In the genomic region with DNA sequence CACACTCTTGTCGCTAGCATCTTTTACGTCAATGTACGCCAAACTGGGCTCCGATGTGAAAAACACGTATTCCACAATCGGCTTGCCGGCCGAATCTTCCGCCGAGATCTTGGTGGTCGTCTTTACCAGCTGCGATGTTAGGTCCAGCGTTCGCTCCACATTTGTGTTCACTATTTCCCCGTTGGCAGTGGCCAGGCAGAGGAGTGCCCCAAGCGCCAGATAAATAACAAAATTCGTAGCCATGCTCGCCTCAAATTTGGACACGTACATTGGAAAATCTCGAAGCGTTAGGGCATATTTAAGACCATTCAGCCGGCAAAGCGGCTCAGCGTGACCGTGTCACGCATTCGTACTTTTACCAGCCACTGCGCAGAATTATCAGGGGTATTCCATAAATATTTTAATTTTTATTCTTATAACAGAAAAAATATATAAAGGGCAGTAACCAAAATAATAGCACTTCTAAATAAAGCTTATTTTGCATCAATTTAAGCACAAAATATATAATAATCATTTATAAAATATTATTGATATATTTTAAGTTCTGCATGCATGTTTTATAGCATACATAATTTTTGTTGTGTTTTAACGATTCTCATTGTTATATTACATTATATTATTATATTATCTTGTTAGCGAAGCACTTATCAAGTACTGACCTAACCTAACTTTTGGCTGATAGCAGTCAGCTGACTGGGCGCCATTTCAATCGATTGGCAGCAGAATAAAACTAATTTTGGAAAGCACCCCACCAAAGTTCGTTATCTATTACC, we compare ENCODE assay signal across 6 fruit fly cellular contexts.
TF ChIP-seq lines count a peak whose summit lies in the region.

A gene (minus strand): TSS at position 294 of the 773 bp plus-strand sequence.
A gene (plus strand): TSS at position 705 of the 773 bp plus-strand sequence.

- peak; percentile 15 for TF ChIP-seq CTCF in whole organism, embryonic (GFP tag; optimal IDR thresholded peaks at IDR 0.05; lab: Kevin White, UChicago)

TF ChIP-seq in whole organism, 6 proteins besides CTCF, POLR2A, EP300 and RAD21:
- no peak for TF ChIP-seq Dll (optimal IDR thresholded peaks at IDR 0.05; lab: Kevin White, UChicago)
- no peak for TF ChIP-seq EcR (GFP tag; optimal IDR thresholded peaks at IDR 0.05; lab: Kevin White, UChicago)
- no peak for TF ChIP-seq psq (optimal IDR thresholded peaks at IDR 0.05; lab: Kevin White, UChicago)
- TF ChIP-seq pan (optimal IDR thresholded peaks at IDR 0.05; lab: Kevin White, UChicago): peak; percentile 21
- no peak for TF ChIP-seq usp (GFP tag; optimal IDR thresholded peaks at IDR 0.05; lab: Kevin White, UChicago)
- no peak for TF ChIP-seq CG8478 (optimal IDR thresholded peaks at IDR 0.05; lab: Kevin White, UChicago)

TF ChIP-seq in whole organism, adult, 20 proteins besides CTCF, POLR2A, EP300 and RAD21 (continues in another document):
- TF ChIP-seq bab1 (GFP tag; optimal IDR thresholded peaks at IDR 0.05; lab: Kevin White, UChicago) (peak; percentile 38), cnc (optimal IDR thresholded peaks at IDR 0.05; lab: Kevin White, UChicago) (no peak), tj (GFP tag; optimal IDR thresholded peaks at IDR 0.05; lab: Kevin White, UChicago) (peak; percentile 40), ovo (GFP tag; optimal IDR thresholded peaks at IDR 0.05; lab: Kevin White, UChicago) (peak; percentile 8), CG5204 (GFP tag; optimal IDR thresholded peaks at IDR 0.05; lab: Kevin White, UChicago) (no peak), toe (GFP tag; optimal IDR thresholded peaks at IDR 0.05; lab: Kevin White, UChicago) (no peak), cic (GFP tag; optimal IDR thresholded peaks at IDR 0.05; lab: Kevin White, UChicago) (peak; percentile 38), pad (GFP tag; optimal IDR thresholded peaks at IDR 0.05; lab: Kevin White, UChicago) (no peak), CG7045 (GFP tag; optimal IDR thresholded peaks at IDR 0.05; lab: Kevin White, UChicago) (peak; percentile 63), kay (GFP tag; lab: Kevin White, UChicago; ENCODE audit: borderline replicate concordance) (no peak), CG7101 (tag; optimal IDR thresholded peaks at IDR 0.05; lab: Kevin White, UChicago) (peak; percentile 74), Hr96 (GFP tag; optimal IDR thresholded peaks at IDR 0.05; lab: Kevin White, UChicago) (no peak), CG33017 (tag; optimal IDR thresholded peaks at IDR 0.05; lab: Kevin White, UChicago) (peak; percentile 79), CG1620 (GFP tag; optimal IDR thresholded peaks at IDR 0.05; lab: Kevin White, UChicago) (no peak), CG11617 (GFP tag; optimal IDR thresholded peaks at IDR 0.05; lab: Kevin White, UChicago) (peak; percentile 73)

TF ChIP-seq in whole organism, embryonic, 481 proteins besides CTCF, POLR2A, EP300 and RAD21 (continues in another document):
- TF ChIP-seq stc (GFP tag; IDR thresholded peaks at IDR 0.05; lab: Robert Waterston, UW): peak; percentile 74
- no peak for TF ChIP-seq CG12236 (GFP tag; optimal IDR thresholded peaks at IDR 0.05; lab: Kevin White, UChicago)
- TF ChIP-seq danr (GFP tag; IDR thresholded peaks at IDR 0.05; lab: Robert Waterston, UW): no peak
- TF ChIP-seq zen2 (GFP tag; IDR thresholded peaks at IDR 0.05; lab: Robert Waterston, UW; ENCODE audit: partially characterized antibody): no peak
- TF ChIP-seq fd3F (GFP tag; optimal IDR thresholded peaks at IDR 0.05; lab: Kevin White, UChicago): peak; percentile 58
- no peak for TF ChIP-seq Neu2 (GFP tag; optimal IDR thresholded peaks at IDR 0.05; lab: Kevin White, UChicago; ENCODE audit: borderline replicate concordance)
- peak; percentile 29; the same call in 1 of the 2 replicates for TF ChIP-seq sob (GFP tag; IDR thresholded peaks at IDR 0.05; lab: Robert Waterston, UW)
- TF ChIP-seq CG11723 (GFP tag; optimal IDR thresholded peaks at IDR 0.05; lab: Kevin White, UChicago): peak; percentile 9
- TF ChIP-seq Lpt (GFP tag; optimal IDR thresholded peaks at IDR 0.05; lab: Kevin White, UChicago): no peak
- TF ChIP-seq D (optimal IDR thresholded peaks at IDR 0.05; lab: Kevin White, UChicago): no peak
- peak; percentile 49 for TF ChIP-seq D (GFP tag; optimal IDR thresholded peaks at IDR 0.05; lab: Kevin White, UChicago)
- no peak for TF ChIP-seq org-1 (GFP tag; optimal IDR thresholded peaks at IDR 0.05; lab: Kevin White, UChicago)
- no peak for TF ChIP-seq CG31388 (GFP tag; optimal IDR thresholded peaks at IDR 0.05; lab: Kevin White, UChicago)
- no peak for TF ChIP-seq CG1832 (GFP tag; optimal IDR thresholded peaks at IDR 0.05; lab: Kevin White, UChicago)
- TF ChIP-seq pum (GFP tag; optimal IDR thresholded peaks at IDR 0.05; lab: Kevin White, UChicago): no peak

TF ChIP-seq in whole organism, prepupa, 60 proteins besides CTCF, POLR2A, EP300 and RAD21 (continues in another document):
- TF ChIP-seq CG8319 (GFP tag; optimal IDR thresholded peaks at IDR 0.05; lab: Kevin White, UChicago): no peak
- TF ChIP-seq Sox102F (GFP tag; optimal IDR thresholded peaks at IDR 0.05; lab: Kevin White, UChicago): no peak
- TF ChIP-seq spab (GFP tag; optimal IDR thresholded peaks at IDR 0.05; lab: Kevin White, UChicago): no peak
- TF ChIP-seq CG34406 (GFP tag; optimal IDR thresholded peaks at IDR 0.05; lab: Kevin White, UChicago): peak; percentile 51
- peak; percentile 24 for TF ChIP-seq CG6808 (GFP tag; optimal IDR thresholded peaks at IDR 0.05; lab: Kevin White, UChicago)
- peak; percentile 49 for TF ChIP-seq esn (GFP tag; optimal IDR thresholded peaks at IDR 0.05; lab: Kevin White, UChicago)
- no peak for TF ChIP-seq CG3919 (GFP tag; optimal IDR thresholded peaks at IDR 0.05; lab: Kevin White, UChicago)
- TF ChIP-seq CG11294 (GFP tag; IDR thresholded peaks at IDR 0.05; lab: Robert Waterston, UW): no peak
- no peak for TF ChIP-seq Sox14 (GFP tag; optimal IDR thresholded peaks at IDR 0.05; lab: Kevin White, UChicago)
- TF ChIP-seq Hr38 (GFP tag; optimal IDR thresholded peaks at IDR 0.05; lab: Kevin White, UChicago): no peak
- TF ChIP-seq CG10669 (GFP tag; optimal IDR thresholded peaks at IDR 0.05; lab: Kevin White, UChicago): peak; percentile 7
- peak; percentile 46 for TF ChIP-seq CG10631 (GFP tag; optimal IDR thresholded peaks at IDR 0.05; lab: Kevin White, UChicago)
- TF ChIP-seq Ets96B (tag; optimal IDR thresholded peaks at IDR 0.05; lab: Kevin White, UChicago): peak; percentile 60
- no peak for TF ChIP-seq eg (GFP tag; IDR thresholded peaks at IDR 0.05; lab: Robert Waterston, UW)
- peak; percentile 79 for TF ChIP-seq CG15336 (GFP tag; IDR thresholded peaks at IDR 0.05; lab: Robert Waterston, UW)
- peak; percentile 70 for TF ChIP-seq Eip78C (GFP tag; lab: Kevin White, UChicago)
- TF ChIP-seq CG6854 (GFP tag; optimal IDR thresholded peaks at IDR 0.05; lab: Kevin White, UChicago): peak; percentile 43

TF ChIP-seq in whole organism, pupa, 21 proteins besides CTCF, POLR2A, EP300 and RAD21 (continues in another document):
- peak; percentile 44 for TF ChIP-seq CG9948 (tag; optimal IDR thresholded peaks at IDR 0.05; lab: Kevin White, UChicago)
- no peak for TF ChIP-seq CG12605 (GFP tag; IDR thresholded peaks at IDR 0.05; lab: Robert Waterston, UW)
- TF ChIP-seq CG14655 (GFP tag; optimal IDR thresholded peaks at IDR 0.05; lab: Kevin White, UChicago): no peak
- peak; percentile 56 for TF ChIP-seq CG8159 (tag; optimal IDR thresholded peaks at IDR 0.05; lab: Kevin White, UChicago)
- TF ChIP-seq fd96Ca (GFP tag; IDR thresholded peaks at IDR 0.05; lab: Robert Waterston, UW): no peak
- peak; percentile 48 for TF ChIP-seq CG17806 (tag; optimal IDR thresholded peaks at IDR 0.05; lab: Kevin White, UChicago)
- TF ChIP-seq Ets98B (GFP tag; IDR thresholded peaks at IDR 0.05; lab: Robert Waterston, UW): peak; percentile 50; the same call in 1 of the 2 replicates
- TF ChIP-seq D1 (tag; optimal IDR thresholded peaks at IDR 0.05; lab: Kevin White, UChicago): peak; percentile 70
- TF ChIP-seq CG34367 (tag; optimal IDR thresholded peaks at IDR 0.05; lab: Kevin White, UChicago): peak; percentile 25
- peak; percentile 43 for TF ChIP-seq Snoo (tag; optimal IDR thresholded peaks at IDR 0.05; lab: Kevin White, UChicago)
- no peak for TF ChIP-seq Pif1A (GFP tag; optimal IDR thresholded peaks at IDR 0.05; lab: Kevin White, UChicago)
- no peak for TF ChIP-seq CG13204 (GFP tag; optimal IDR thresholded peaks at IDR 0.05; lab: Kevin White, UChicago)
- no peak for TF ChIP-seq EcR (GFP tag; optimal IDR thresholded peaks at IDR 0.05; lab: Kevin White, UChicago)
- peak; percentile 44; the same call in 1 of the 3 replicates for TF ChIP-seq CG4496 (GFP tag; IDR thresholded peaks at IDR 0.05; lab: Robert Waterston, UW)
- TF ChIP-seq CG10348 (GFP tag; IDR thresholded peaks at IDR 0.05; lab: Robert Waterston, UW): no peak
- peak; percentile 44 for TF ChIP-seq CG8301 (tag; optimal IDR thresholded peaks at IDR 0.05; lab: Kevin White, UChicago)
- no peak for TF ChIP-seq gl (tag; optimal IDR thresholded peaks at IDR 0.05; lab: Kevin White, UChicago)
- no peak for TF ChIP-seq Pif1B (GFP tag; optimal IDR thresholded peaks at IDR 0.05; lab: Kevin White, UChicago)

TF ChIP-seq in whole organism, wandering third instar larva, 38 proteins besides CTCF, POLR2A, EP300 and RAD21:
- no peak for TF ChIP-seq Rel (GFP tag; optimal IDR thresholded peaks at IDR 0.05; lab: Kevin White, UChicago)
- TF ChIP-seq Rel (tag; optimal IDR thresholded peaks at IDR 0.05; lab: Kevin White, UChicago): peak; percentile 43
- peak; percentile 21 for TF ChIP-seq Hr83 (GFP tag; optimal IDR thresholded peaks at IDR 0.05; lab: Kevin White, UChicago; ENCODE audit: poor library complexity, severe bottlenecking)
- no peak for TF ChIP-seq fru (GFP tag; optimal IDR thresholded peaks at IDR 0.05; lab: Kevin White, UChicago)
- TF ChIP-seq br (GFP tag; optimal IDR thresholded peaks at IDR 0.05; lab: Kevin White, UChicago): no peak
- TF ChIP-seq Sp1 (GFP tag; optimal IDR thresholded peaks at IDR 0.05; lab: Kevin White, UChicago): peak; percentile 69
- TF ChIP-seq rgr (GFP tag; optimal IDR thresholded peaks at IDR 0.05; lab: Kevin White, UChicago): peak; percentile 62
- peak; percentile 18 for TF ChIP-seq OdsH (GFP tag; optimal IDR thresholded peaks at IDR 0.05; lab: Kevin White, UChicago)
- peak; percentile 69 for TF ChIP-seq HLH106 (tag; optimal IDR thresholded peaks at IDR 0.05; lab: Kevin White, UChicago)
